Worm (Caenorhabditis elegans) whole organism, L3 larva: ENCODE results near the gene mdt-26.

ENCODE experiments used
- fkh-10 ChIP-seq: sonication (generic microtip); optimal IDR thresholded peaks from 2 replicates; lab custom pipeline; 2017; ENCODE audit warnings: missing biosample characterization, missing genetic modification reagents, missing genetic modification characterization
- jun-1 ChIP-seq: fragments of 150-350 bp; optimal IDR thresholded peaks from 2 replicates; lab custom pipeline; 2014; ENCODE audit warnings: missing biosample characterization, missing genetic modification reagents, missing genetic modification characterization
- lin-39 ChIP-seq: fragments of 150-350 bp; optimal IDR thresholded peaks from 2 replicates; lab custom pipeline; 2018; ENCODE audit warnings: missing biosample characterization, missing genetic modification reagents, missing genetic modification characterization
- nfya-1 ChIP-seq: sonication (generic microtip); optimal IDR thresholded peaks from 2 replicates; lab custom pipeline; 2017; ENCODE audit warnings: missing genetic modification characterization, mild to moderate bottlenecking, missing compliant biosample characterization, antibody characterized with exemption, moderate library complexity; ENCODE audit not compliant: insufficient read depth
- skn-1 ChIP-seq: fragments of 150-350 bp; optimal IDR thresholded peaks from 2 replicates; lab custom pipeline; 2014; ENCODE audit warnings: missing biosample characterization, missing genetic modification characterization

- TF ChIP-seq skn-1 (no peak), jun-1 (tag; lab: Kevin White, UChicago) (no peak), lin-39 (tag; lab: Kevin White, UChicago) (no peak), fkh-10 (peak; percentile 95), nfya-1 (tag; lab: Kevin White, UChicago) (peak; percentile 18)
These were observed 47.2 kb downstream of the mdt-26 start for ce11 chrII:5708154-5708553.
